Worm (Caenorhabditis elegans): ENCODE measurements around the gene glna-1.

DNA sequence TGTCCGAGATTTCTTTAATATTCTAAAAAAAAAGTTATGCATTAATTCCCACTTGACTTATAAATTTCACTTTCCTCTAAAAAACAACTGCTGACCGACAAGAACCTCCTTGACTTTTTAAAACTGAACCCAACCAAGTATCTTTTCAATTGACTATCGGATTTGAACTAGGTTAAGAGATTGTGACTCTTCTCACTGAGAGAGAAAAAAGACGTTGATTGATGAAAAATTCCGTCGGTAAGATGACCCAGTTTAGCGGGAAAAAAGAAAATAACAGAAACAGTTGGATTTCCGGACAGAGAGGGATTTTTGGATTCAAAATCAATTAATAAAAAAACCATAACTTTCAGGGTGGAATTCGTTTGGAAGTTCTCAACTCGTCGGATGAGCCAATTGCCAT, 26.8 kb downstream of the glna-1 start:
- no peak for TF ChIP-seq somi-1 (GFP tag; optimal IDR thresholded peaks at IDR 0.05)
- TF ChIP-seq nhr-27 (tag; optimal IDR thresholded peaks at IDR 0.05) = no peak
- TF ChIP-seq F39B2.1 (GFP tag; IDR thresholded peaks at IDR 0.05) = no peak
- TF ChIP-seq ets-4 (GFP tag; optimal IDR thresholded peaks at IDR 0.05) = no peak
- no peak for TF ChIP-seq C06A6.2 (GFP tag; conservative IDR thresholded peaks at IDR 0.05)
- TF ChIP-seq C17E4.6 (GFP tag; IDR thresholded peaks at IDR 0.05) = no peak
- TF ChIP-seq ama-1 (optimal IDR thresholded peaks at IDR 0.05) = no peak
- no peak for TF ChIP-seq ama-1 (GFP tag; optimal IDR thresholded peaks at IDR 0.05)
- TF ChIP-seq ztf-3 (GFP tag; optimal IDR thresholded peaks at IDR 0.05) = no peak
